Worm (Caenorhabditis elegans): Measurements from ENCODE around the gene M117.3.

The M117.3 gene

ce11 chrIV:11809708-11810114, 12.3 kb upstream of the M117.3 start (continued):
- TF ChIP-seq tbx-2 (tag; optimal IDR thresholded peaks at IDR 0.05) (peak; percentile 75), nhr-19 (GFP tag; conservative IDR thresholded peaks at IDR 0.05) (peak; percentile 65), rnt-1 (tag; optimal IDR thresholded peaks at IDR 0.05) (peak; percentile 39), dsc-1 (tag; optimal IDR thresholded peaks at IDR 0.05) (peak; percentile 66), lin-14 (GFP tag; optimal IDR thresholded peaks at IDR 0.05) (peak; percentile 97), xbp-1 (tag; optimal IDR thresholded peaks at IDR 0.05) (peak; percentile 55), egl-27 (tag; optimal IDR thresholded peaks at IDR 0.05) (peak in 1 of 2 experiments; percentile 83), nhr-71 (tag; optimal IDR thresholded peaks at IDR 0.05) (peak; percentile 91), hlh-17 (GFP tag; optimal IDR thresholded peaks at IDR 0.05; ENCODE audit: borderline replicate concordance) (no peak), zip-4 (GFP tag; optimal IDR thresholded peaks at IDR 0.05) (no peak), swsn-7 (tag; optimal IDR thresholded peaks at IDR 0.05) (peak; percentile 82), efl-1 (optimal IDR thresholded peaks at IDR 0.05) (peak; percentile 65 to 78), efl-1 (GFP tag; optimal IDR thresholded peaks at IDR 0.05 in 1 of 2) (peak in 1 of 2 experiments; percentile 31), fos-1 (tag; optimal IDR thresholded peaks at IDR 0.05) (peak; percentile 66), ama-1 (optimal IDR thresholded peaks at IDR 0.05) (no peak), mef-2 (tag; optimal IDR thresholded peaks at IDR 0.05) (no peak), ceh-63 (GFP tag; optimal IDR thresholded peaks at IDR 0.05) (no peak), pqm-1 (tag; optimal IDR thresholded peaks at IDR 0.05) (no peak), mdl-1 (tag; optimal IDR thresholded peaks at IDR 0.05) (peak in 1 of 2 experiments; percentile 40), nhr-85 (tag) (peak; percentile 82), isw-1 (GFP tag; IDR thresholded peaks at IDR 0.05) (peak; percentile 58), irx-1 (tag; optimal IDR thresholded peaks at IDR 0.05) (peak; percentile 72), pax-3 (tag; optimal IDR thresholded peaks at IDR 0.05) (no peak), egl-13 (tag; optimal IDR thresholded peaks at IDR 0.05) (peak; percentile 46), fkh-4 (tag; optimal IDR thresholded peaks at IDR 0.05; ENCODE audit: borderline replicate concordance) (no peak), jun-1 (tag; optimal IDR thresholded peaks at IDR 0.05) (peak; percentile 42), unc-86 (tag; optimal IDR thresholded peaks at IDR 0.05) (peak; percentile 84)

- TF ChIP-seq Y116A8C.19 (tag; optimal IDR thresholded peaks at IDR 0.05; ENCODE audit: borderline replicate concordance) (no peak), snpc-4 (tag; optimal IDR thresholded peaks at IDR 0.05) (no peak), ceh-82 (tag; optimal IDR thresholded peaks at IDR 0.05) (peak in 1 of 3 experiments; percentile 8), nhr-28 (tag; optimal IDR thresholded peaks at IDR 0.05) (no peak), C34B4.2 (tag; optimal IDR thresholded peaks at IDR 0.05) (no peak), nhr-90 (tag; optimal IDR thresholded peaks at IDR 0.05; ENCODE audit: poor library complexity) (no peak), aly-2 (tag; optimal IDR thresholded peaks at IDR 0.05) (no peak), egl-13 (tag; optimal IDR thresholded peaks at IDR 0.05) (no peak), nhr-77 (tag; optimal IDR thresholded peaks at IDR 0.05) (no peak), unc-86 (tag; optimal IDR thresholded peaks at IDR 0.05) (no peak), nhr-47 (tag; optimal IDR thresholded peaks at IDR 0.05) (peak; percentile 45), ceh-90 (tag; optimal IDR thresholded peaks at IDR 0.05) (no peak), fkh-8 (tag; optimal IDR thresholded peaks at IDR 0.05) (peak; percentile 66), lin-35 (GFP tag; optimal IDR thresholded peaks at IDR 0.05) (no peak), lin-14 (GFP tag; optimal IDR thresholded peaks at IDR 0.05) (no peak), sox-4 (tag; optimal IDR thresholded peaks at IDR 0.05) (peak; percentile 23), nhr-11 (tag; optimal IDR thresholded peaks at IDR 0.05) (no peak), ets-5 (GFP tag; IDR thresholded peaks at IDR 0.05) (no peak), mef-2 (tag; optimal IDR thresholded peaks at IDR 0.05) (no peak), dsc-1 (tag; optimal IDR thresholded peaks at IDR 0.05) (peak; percentile 88), nhr-71 (tag; optimal IDR thresholded peaks at IDR 0.05) (peak; percentile 49)
These were observed 10.0 kb upstream of the M117.3 start for ce11 chrIV:11812017-11812416.

Data from whole organism, L1 larva.